Worm (Caenorhabditis elegans): ENCODE measurements around the gene ttm-1.

ttm-1 gene

DNA sequence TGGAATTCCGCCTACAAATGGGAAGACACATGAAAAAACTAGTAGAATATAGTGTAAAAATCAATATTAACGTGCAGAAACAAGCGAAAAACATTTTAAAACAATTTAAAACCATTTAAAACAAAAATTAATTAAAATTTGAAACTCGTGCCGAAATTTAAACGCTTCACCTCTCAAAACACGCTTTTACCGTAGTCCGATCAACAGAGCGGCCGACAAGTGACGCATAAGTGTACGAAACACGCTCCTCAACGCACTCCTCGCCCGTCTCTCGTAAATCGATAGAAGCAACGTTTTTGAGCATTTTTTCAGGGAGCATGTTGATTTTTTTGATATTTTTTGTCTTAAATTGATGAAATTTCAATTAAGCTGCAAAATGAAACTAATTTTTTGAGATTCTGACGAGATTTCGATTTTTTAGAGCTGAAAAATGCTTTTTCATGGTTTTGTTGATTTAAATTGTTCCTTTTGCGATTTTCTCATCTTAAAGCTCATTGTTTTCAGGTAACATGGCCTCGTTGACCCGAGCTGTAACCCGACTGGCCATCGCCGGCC lies 61.7 kb downstream of the ttm-1 start, which contains the start of gene cox-5A:
Gene cox-5A (plus strand): TSS at position 505 of the 555 bp plus-strand sequence.
- TF ChIP-seq nhr-67 (tag; optimal IDR thresholded peaks at IDR 0.05) = peak; percentile 10
- no peak for TF ChIP-seq nhr-12 (tag; optimal IDR thresholded peaks at IDR 0.05)
- peak; percentile 67 for TF ChIP-seq ZK546.5 (tag; optimal IDR thresholded peaks at IDR 0.05)
- peak; percentile 99 for TF ChIP-seq ceh-28 (tag; optimal IDR thresholded peaks at IDR 0.05)
- no peak for TF ChIP-seq mml-1 (tag; optimal IDR thresholded peaks at IDR 0.05)
- TF ChIP-seq jun-1 (tag; optimal IDR thresholded peaks at IDR 0.05) = peak; percentile 98
- TF ChIP-seq zag-1 (tag; optimal IDR thresholded peaks at IDR 0.05) = peak; percentile 85
- TF ChIP-seq nhr-25 (tag; optimal IDR thresholded peaks at IDR 0.05) = peak; percentile 99
- TF ChIP-seq sea-2 (GFP tag; optimal IDR thresholded peaks at IDR 0.05) = peak; percentile 85
- peak; percentile 70 for TF ChIP-seq nhr-28 (tag; optimal IDR thresholded peaks at IDR 0.05)
- TF ChIP-seq eor-1 (tag; optimal IDR thresholded peaks at IDR 0.05) = peak in 1 of 2 experiments; percentile 11
- TF ChIP-seq ceh-9 (tag; optimal IDR thresholded peaks at IDR 0.05) = no peak
- TF ChIP-seq ceh-82 (tag; optimal IDR thresholded peaks at IDR 0.05) = peak; percentile 97
- TF ChIP-seq hmg-11 (tag; optimal IDR thresholded peaks at IDR 0.05) = peak; percentile 99
- no peak for TF ChIP-seq ztf-11 (tag; optimal IDR thresholded peaks at IDR 0.05)
- peak; percentile 97 for TF ChIP-seq skn-1 (tag; optimal IDR thresholded peaks at IDR 0.05)
- TF ChIP-seq lsy-12 (tag; optimal IDR thresholded peaks at IDR 0.05) = peak; percentile 99
- TF ChIP-seq nfya-1 (tag; optimal IDR thresholded peaks at IDR 0.05; ENCODE audit: insufficient read depth) = peak; percentile 100
- peak; percentile 100 for TF ChIP-seq nhr-23 (tag; optimal IDR thresholded peaks at IDR 0.05)
- TF ChIP-seq nhr-11 (tag; optimal IDR thresholded peaks at IDR 0.05) = peak; percentile 94
- peak; percentile 99 for TF ChIP-seq lin-39 (tag; optimal IDR thresholded peaks at IDR 0.05)
- peak; percentile 97 for TF ChIP-seq tbx-2 (tag; optimal IDR thresholded peaks at IDR 0.05)
- TF ChIP-seq egl-5 (tag; optimal IDR thresholded peaks at IDR 0.05) = peak; percentile 96
- peak; percentile 96 for TF ChIP-seq fos-1 (tag; optimal IDR thresholded peaks at IDR 0.05)
- peak; percentile 26 for TF ChIP-seq nhr-237 (tag; optimal IDR thresholded peaks at IDR 0.05)
- peak; percentile 98 for TF ChIP-seq fkh-10 (GFP tag; optimal IDR thresholded peaks at IDR 0.05)
- TF ChIP-seq R02D3.7 (tag; optimal IDR thresholded peaks at IDR 0.05) = peak; percentile 94
- TF ChIP-seq egl-27 (tag; optimal IDR thresholded peaks at IDR 0.05) = peak; percentile 93
- TF ChIP-seq unc-62 (GFP tag; optimal IDR thresholded peaks at IDR 0.05) = peak; percentile 95
- peak; percentile 98 for TF ChIP-seq nhr-43 (tag; optimal IDR thresholded peaks at IDR 0.05; ENCODE audit: poor library complexity, severe bottlenecking)
- TF ChIP-seq lin-15B (tag; optimal IDR thresholded peaks at IDR 0.05) = peak; percentile 99
- TF ChIP-seq nhr-77 (tag; optimal IDR thresholded peaks at IDR 0.05) = peak; percentile 92
- peak; percentile 64 for TF ChIP-seq ceh-16 (tag; optimal IDR thresholded peaks at IDR 0.05)
- TF ChIP-seq pha-4 (tag; optimal IDR thresholded peaks at IDR 0.05) = peak; percentile 100
- peak; percentile 87 for TF ChIP-seq elt-1 (tag; optimal IDR thresholded peaks at IDR 0.05)
- TF ChIP-seq snpc-4 (tag; optimal IDR thresholded peaks at IDR 0.05) = peak; percentile 97
- peak; percentile 25 for TF ChIP-seq unc-39 (tag; optimal IDR thresholded peaks at IDR 0.05)
- TF ChIP-seq mdl-1 (tag; optimal IDR thresholded peaks at IDR 0.05) = peak; percentile 58
- TF ChIP-seq ztf-4 (tag; optimal IDR thresholded peaks at IDR 0.05) = peak; percentile 95
- peak; percentile 96 for TF ChIP-seq aly-2 (tag; optimal IDR thresholded peaks at IDR 0.05)
- peak in 2 of 3 experiments; percentile 44 to 85 for TF ChIP-seq elt-3 (tag; optimal IDR thresholded peaks at IDR 0.05)
- peak; percentile 95 for TF ChIP-seq pqm-1 (tag; optimal IDR thresholded peaks at IDR 0.05)
- TF ChIP-seq fkh-2 (tag; optimal IDR thresholded peaks at IDR 0.05) = peak; percentile 37
- peak; percentile 73 for TF ChIP-seq ama-1 (optimal IDR thresholded peaks at IDR 0.05)
- peak; percentile 94 for TF ChIP-seq elt-2 (tag; optimal IDR thresholded peaks at IDR 0.05)
- peak; percentile 78 for TF ChIP-seq daf-12 (tag; optimal IDR thresholded peaks at IDR 0.05)
- TF ChIP-seq nhr-76 (tag; optimal IDR thresholded peaks at IDR 0.05) = peak; percentile 80

All from whole organism, L3 larva.